Worm (Caenorhabditis elegans) whole organism, L4 larva: ENCODE data around the gene mes-4.
A peak's percentile ranks its signal among the peaks of the same experiment; 100 is the strongest.

Source experiments
- F10B5.3 ChIP-seq: sonication (generic microtip); optimal IDR thresholded peaks from 2 replicates; lab custom pipeline; 2016; ENCODE audit warnings: mild to moderate bottlenecking, missing genetic modification characterization, missing compliant biosample characterization
- F44E2.7 ChIP-seq: fragments of 200-800 bp; sonication (Bioruptor generic); IDR thresholded peaks from 2 replicates; pipeline ENCODE4 v2.1.2; 2022; ENCODE audit warnings: missing genetic modification characterization, missing compliant biosample characterization
- F49E8.2 ChIP-seq: sonication (generic microtip); optimal IDR thresholded peaks from 2 replicates; lab custom pipeline; 2016; ENCODE audit warnings: missing compliant biosample characterization, mild to moderate bottlenecking, missing genetic modification characterization, borderline replicate concordance
- R02D3.7 ChIP-seq: fragments of 150-350 bp; sonication (generic microtip); optimal IDR thresholded peaks from 3 replicates; lab custom pipeline; 2014; ENCODE audit warnings: missing biosample characterization, missing genetic modification characterization
- Y105C5A.15 ChIP-seq: fragments of 200-800 bp; sonication (Bioruptor generic); IDR thresholded peaks from 2 replicates; pipeline ENCODE4 v1.3.6; 2022; ENCODE audit warnings: missing genetic modification characterization, missing compliant biosample characterization
- Y48G9A.11 ChIP-seq: fragments of 200-800 bp; sonication (Bioruptor generic); IDR thresholded peaks from 2 replicates; pipeline ENCODE4 v1.3.6; 2022; ENCODE audit warnings: missing genetic modification reagents, missing genetic modification characterization, missing compliant biosample characterization
- Y75B8A.6 ChIP-seq: fragments of 200-800 bp; sonication (Bioruptor generic); IDR thresholded peaks from 2 replicates; pipeline ENCODE4 v1.3.6; 2022; ENCODE audit warnings: missing genetic modification reagents, missing genetic modification characterization, missing compliant biosample characterization
- ZK337.2 ChIP-seq: fragments of 200-800 bp; sonication (Bioruptor generic); IDR thresholded peaks from 2 replicates; pipeline ENCODE4 v1.3.6; 2022; ENCODE audit warnings: missing genetic modification reagents, missing genetic modification characterization, missing compliant biosample characterization
- aha-1 ChIP-seq: fragments of 150-350 bp; peaks from one replicate; lab custom pipeline; 2014; ENCODE audit warnings: missing biosample characterization, missing genetic modification characterization
- ceh-20 ChIP-seq: fragments of 200-800 bp; sonication (Bioruptor generic); IDR thresholded peaks from 2 replicates; pipeline ENCODE4 v1.3.6; 2022; ENCODE audit warnings: missing genetic modification reagents, missing genetic modification characterization, missing compliant biosample characterization
- ceh-28 ChIP-seq: fragments of 150-350 bp; optimal IDR thresholded peaks from 2 replicates; lab custom pipeline; 2014; ENCODE audit warnings: missing biosample characterization, missing genetic modification reagents, missing genetic modification characterization
- ceh-32 ChIP-seq: sonication (generic microtip); optimal IDR thresholded peaks from 2 replicates; lab custom pipeline; 2016; ENCODE audit warnings: mild to moderate bottlenecking, missing genetic modification characterization, missing compliant biosample characterization; ENCODE audit not compliant: poor library complexity
- ceh-62 ChIP-seq: sonication (generic microtip); optimal IDR thresholded peaks from 2 replicates; lab custom pipeline; 2017; ENCODE audit warnings: missing biosample characterization, missing genetic modification characterization
- ces-1 ChIP-seq: fragments of 150-350 bp; sonication (generic microtip); optimal IDR thresholded peaks from 4 replicates; lab custom pipeline; 2014; ENCODE audit warnings: missing biosample characterization, missing genetic modification reagents, missing genetic modification characterization
- ctbp-1 ChIP-seq: fragments of 200-800 bp; sonication (Bioruptor generic); IDR thresholded peaks from 2 replicates; pipeline ENCODE4 v1.3.6; 2022; ENCODE audit warnings: missing genetic modification reagents, missing genetic modification characterization, missing compliant biosample characterization
- daf-8 ChIP-seq: fragments of 200-800 bp; sonication (Bioruptor generic); IDR thresholded peaks from 2 replicates; pipeline ENCODE4 v1.3.6; 2022; ENCODE audit warnings: missing genetic modification characterization, missing compliant biosample characterization
- dmd-9 ChIP-seq: fragments of 200-800 bp; sonication (Bioruptor generic); IDR thresholded peaks from 2 replicates; pipeline ENCODE4 v1.3.6; 2022; ENCODE audit warnings: missing genetic modification reagents, missing genetic modification characterization, missing compliant biosample characterization
- gei-8 ChIP-seq: fragments of 200-800 bp; sonication (Bioruptor generic); optimal IDR thresholded peaks from 2 replicates; lab custom pipeline; 2018; ENCODE audit warnings: mild to moderate bottlenecking, missing genetic modification characterization, missing compliant biosample characterization
- hlh-30 ChIP-seq: sonication (generic microtip); optimal IDR thresholded peaks from 2 replicates; lab custom pipeline; 2017; ENCODE audit warnings: antibody characterized with exemption, mild to moderate bottlenecking, missing genetic modification characterization, missing compliant biosample characterization; ENCODE audit not compliant: insufficient read depth
- jun-1 ChIP-seq: fragments of 150-350 bp; optimal IDR thresholded peaks from 2 replicates; lab custom pipeline; 2014; ENCODE audit warnings: missing biosample characterization, missing genetic modification reagents, missing genetic modification characterization
- lin-1 ChIP-seq: fragments of 200-800 bp; sonication (Bioruptor generic); IDR thresholded peaks from 2 replicates; pipeline ENCODE4 v1.3.6; 2022; ENCODE audit warnings: missing genetic modification reagents, missing genetic modification characterization, missing compliant biosample characterization
- lin-13 ChIP-seq: fragments of 150-350 bp; optimal IDR thresholded peaks from 2 replicates; lab custom pipeline; 2014; ENCODE audit warnings: missing biosample characterization, missing genetic modification reagents, missing genetic modification characterization
- lin-15B ChIP-seq: fragments of 150-350 bp; sonication (generic microtip); optimal IDR thresholded peaks from 3 replicates; lab custom pipeline; 2014; ENCODE audit warnings: missing biosample characterization, missing genetic modification characterization
- lin-39 ChIP-seq: fragments of 150-350 bp; optimal IDR thresholded peaks from 2 replicates; lab custom pipeline; 2014; ENCODE audit warnings: missing biosample characterization, missing genetic modification reagents, missing genetic modification characterization
- lir-3 ChIP-seq: sonication (generic microtip); optimal IDR thresholded peaks from 2 replicates; lab custom pipeline; 2016; ENCODE audit warnings: mild to moderate bottlenecking, missing genetic modification characterization, missing compliant biosample characterization
- lsy-2 ChIP-seq, 2 experiments: fragments of 150-350 bp in 1 of 2; sonication (generic microtip) in 1 of 2; optimal IDR thresholded peaks; 2 replicates each; lab custom pipeline; 2014 to 2017; ENCODE audit warnings: missing biosample characterization in 2 of 2, missing genetic modification characterization in 2 of 2
- madf-5 ChIP-seq, 2 experiments: fragments of 200-800 bp; sonication (Bioruptor generic); IDR thresholded peaks; 2 replicates each; pipeline ENCODE4 v1.3.6; 2022; ENCODE audit warnings: missing compliant biosample characterization in 2 of 2, missing genetic modification characterization in 2 of 2
- madf-9 ChIP-seq: fragments of 200-800 bp; sonication (Bioruptor generic); conservative IDR thresholded peaks from 2 replicates; pipeline ENCODE4 v1.3.6; 2022; ENCODE audit warnings: missing genetic modification reagents, missing genetic modification characterization, missing compliant biosample characterization
- mep-1 ChIP-seq: fragments of 150-350 bp; sonication (generic microtip); optimal IDR thresholded peaks from 3 replicates; lab custom pipeline; 2014; ENCODE audit warnings: missing biosample characterization, missing genetic modification characterization
- mes-2 ChIP-seq: sonication (generic microtip); optimal IDR thresholded peaks from 2 replicates; lab custom pipeline; 2016; ENCODE audit warnings: missing genotype, mild to moderate bottlenecking, missing genetic modification characterization, missing compliant biosample characterization; ENCODE audit not compliant: poor library complexity, severe bottlenecking
- nhr-28 ChIP-seq: fragments of 150-350 bp; optimal IDR thresholded peaks from 2 replicates; lab custom pipeline; 2014; ENCODE audit warnings: missing biosample characterization, missing genetic modification characterization
- nhr-41 ChIP-seq: fragments of 200-800 bp; sonication (Bioruptor generic); IDR thresholded peaks from 2 replicates; pipeline ENCODE4 v1.3.6; 2022; ENCODE audit warnings: missing genetic modification reagents, missing genetic modification characterization, missing compliant biosample characterization
- nhr-42 ChIP-seq: fragments of 200-800 bp; sonication (Bioruptor generic); IDR thresholded peaks from 2 replicates; pipeline ENCODE4 v1.3.6; 2022; ENCODE audit warnings: missing genetic modification characterization, missing compliant biosample characterization
- nhr-48 ChIP-seq: sonication (generic microtip); optimal IDR thresholded peaks from 2 replicates; lab custom pipeline; 2016; ENCODE audit warnings: mild to moderate bottlenecking, missing genetic modification characterization, missing compliant biosample characterization
- nhr-6 ChIP-seq: fragments of 150-350 bp; optimal IDR thresholded peaks from 2 replicates; lab custom pipeline; 2014; ENCODE audit warnings: missing biosample characterization, missing genetic modification characterization
- php-3 ChIP-seq: fragments of 200-800 bp; sonication (Bioruptor generic); IDR thresholded peaks from 2 replicates; pipeline ENCODE4 v1.3.6; 2022; ENCODE audit warnings: missing genetic modification reagents, missing genetic modification characterization, missing compliant biosample characterization
- pqm-1 ChIP-seq: sonication (generic microtip); optimal IDR thresholded peaks from 2 replicates; lab custom pipeline; 2017; ENCODE audit warnings: missing biosample characterization, missing genetic modification characterization
- rbr-2 ChIP-seq: sonication (generic microtip); optimal IDR thresholded peaks from 2 replicates; lab custom pipeline; 2016; ENCODE audit warnings: missing genotype, missing genetic modification characterization, missing compliant biosample characterization
- sdz-12 ChIP-seq: fragments of 200-800 bp; sonication (Bioruptor generic); optimal IDR thresholded peaks from 2 replicates; lab custom pipeline; 2018; ENCODE audit warnings: mild to moderate bottlenecking, missing genetic modification characterization, missing compliant biosample characterization
- set-16 ChIP-seq: fragments of 200-800 bp; sonication (Bioruptor generic); IDR thresholded peaks from 2 replicates; pipeline ENCODE4 v1.3.6; 2022; ENCODE audit warnings: missing genetic modification reagents, missing genetic modification characterization, missing compliant biosample characterization
- skn-1 ChIP-seq: fragments of 150-350 bp; optimal IDR thresholded peaks from 2 replicates; lab custom pipeline; 2014; ENCODE audit warnings: missing biosample characterization, missing genetic modification characterization
- snpc-4 ChIP-seq: fragments of 150-350 bp; optimal IDR thresholded peaks from 2 replicates; lab custom pipeline; 2014; ENCODE audit warnings: missing biosample characterization, missing genetic modification characterization
- spr-1 ChIP-seq: sonication (generic microtip); optimal IDR thresholded peaks from 2 replicates; lab custom pipeline; 2016; ENCODE audit warnings: mild to moderate bottlenecking, missing genetic modification characterization, missing compliant biosample characterization
- spr-3 ChIP-seq: fragments of 200-800 bp; sonication (Bioruptor generic); optimal IDR thresholded peaks from 2 replicates; lab custom pipeline; 2018; ENCODE audit warnings: mild to moderate bottlenecking, missing genetic modification characterization, missing compliant biosample characterization
- tag-97 ChIP-seq: fragments of 200-800 bp; sonication (Bioruptor generic); IDR thresholded peaks from 2 replicates; pipeline ENCODE4 v1.3.6; 2022; ENCODE audit warnings: missing genetic modification characterization, missing compliant biosample characterization
- tra-1 ChIP-seq: fragments of 200-800 bp; sonication (Bioruptor generic); IDR thresholded peaks from 2 replicates; pipeline ENCODE4 v1.3.6; 2022; ENCODE audit warnings: missing genetic modification reagents, missing genetic modification characterization, missing compliant biosample characterization
- unc-130 ChIP-seq: sonication (generic microtip); optimal IDR thresholded peaks from 2 replicates; lab custom pipeline; 2016; ENCODE audit warnings: missing genetic modification reagents, missing genetic modification characterization, missing compliant biosample characterization
- unc-62 ChIP-seq, 3 experiments: fragments of 150-350 bp in 1 of 3; sonication (generic microtip); optimal IDR thresholded peaks in 2 of 3; peaks in 1 of 3; 1 replicate in 1 of 3; 2 replicates in 2 of 3; lab custom pipeline; 2014 to 2017; ENCODE audit warnings: missing biosample characterization in 3 of 3, missing genetic modification characterization in 3 of 3, missing genetic modification reagents in 3 of 3, missing genotype in 1 of 3
- zag-1 ChIP-seq: fragments of 150-350 bp; optimal IDR thresholded peaks from 2 replicates; lab custom pipeline; 2014; ENCODE audit warnings: missing biosample characterization, missing genetic modification characterization
- zip-11 ChIP-seq: fragments of 200-800 bp; sonication (Bioruptor generic); IDR thresholded peaks from 2 replicates; pipeline ENCODE4 v1.3.6; 2022; ENCODE audit warnings: missing genetic modification characterization, missing compliant biosample characterization
- ztf-11 ChIP-seq: fragments of 150-350 bp; optimal IDR thresholded peaks from 2 replicates; lab custom pipeline; 2014; ENCODE audit warnings: missing biosample characterization, missing genetic modification characterization

Gene mes-4

DNA sequence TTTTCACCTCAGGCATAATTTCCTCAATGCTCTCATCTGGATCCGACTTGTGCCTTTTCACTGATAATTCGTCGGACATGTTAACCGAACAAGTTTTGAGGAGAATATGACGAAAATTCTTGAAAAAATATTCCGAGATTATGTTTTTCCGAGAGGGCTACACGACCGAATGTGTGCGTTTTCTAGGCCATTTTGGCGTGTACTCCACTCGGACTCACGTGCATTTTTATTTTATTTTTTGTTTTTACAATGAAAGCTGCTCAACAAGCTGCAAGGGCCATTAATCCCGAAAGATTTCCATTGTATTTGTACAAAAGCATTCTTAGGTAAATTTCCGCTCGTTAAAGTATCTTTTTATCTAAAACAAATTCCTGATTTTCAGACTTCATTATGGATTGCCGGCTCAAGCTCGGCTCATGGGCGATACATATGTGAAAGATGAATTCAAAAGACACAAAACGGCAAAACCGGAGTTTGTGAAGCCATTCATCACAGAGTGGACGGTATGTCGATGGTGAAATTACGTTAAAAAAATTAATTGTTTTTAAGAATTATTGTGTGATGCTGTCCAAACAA lies 30.9 kb upstream of the mes-4 start, which contains the start of the genes F25H9.6 and F25H9.7 (continued):
- no peak for TF ChIP-seq ztf-11
- TF ChIP-seq lin-15B (tag; lab: Kevin White, UChicago): no peak
- peak; percentile 44 for TF ChIP-seq F10B5.3 (tag; lab: Kevin White, UChicago)
- no peak for TF ChIP-seq skn-1 (tag; lab: Kevin White, UChicago)
- no peak for TF ChIP-seq F44E2.7 (GFP tag; lab: Robert Waterston, UW)
- TF ChIP-seq lin-1: no peak
- no peak for TF ChIP-seq ceh-32 (tag; lab: Kevin White, UChicago)
- peak; percentile 59 for TF ChIP-seq spr-1 (tag; lab: Kevin White, UChicago)
- TF ChIP-seq unc-130 (GFP tag; lab: Kevin White, UChicago): peak; percentile 97
- TF ChIP-seq nhr-48 (tag; lab: Kevin White, UChicago): peak; percentile 38
- no peak for TF ChIP-seq nhr-42 (GFP tag; lab: Robert Waterston, UW)
- TF ChIP-seq php-3 (GFP tag; lab: Robert Waterston, UW): no peak
- TF ChIP-seq ceh-20 (GFP tag; lab: Robert Waterston, UW): peak; percentile 83
- no peak for TF ChIP-seq snpc-4 (tag; lab: Kevin White, UChicago)
- peak; percentile 91 for TF ChIP-seq aha-1 (tag; lab: Kevin White, UChicago)
- TF ChIP-seq Y105C5A.15 (GFP tag; lab: Robert Waterston, UW): no peak
- TF ChIP-seq zip-11 (GFP tag; lab: Robert Waterston, UW): no peak
- TF ChIP-seq sdz-12 (GFP tag; lab: Kevin White, UChicago): peak; percentile 93
- peak; percentile 99 for TF ChIP-seq ZK337.2 (GFP tag; lab: Robert Waterston, UW)
- no peak for TF ChIP-seq R02D3.7 (tag; lab: Kevin White, UChicago)
- TF ChIP-seq Y48G9A.11 (GFP tag; lab: Robert Waterston, UW): peak; percentile 94
- TF ChIP-seq unc-62 (GFP tag; optimal IDR thresholded peaks at IDR 0.05 in 1 of 2; lab: Kevin White, UChicago): peak in 1 of 2 experiments; percentile 98
- no peak for TF ChIP-seq unc-62 (tag; optimal IDR thresholded peaks at IDR 0.05; lab: Kevin White, UChicago)
- TF ChIP-seq lin-39: no peak
- peak in 1 of 2 experiments; percentile 40; a peak in 1 of 4 replicates for TF ChIP-seq madf-5 (GFP tag; IDR thresholded peaks at IDR 0.05; lab: Robert Waterston, UW)
- no peak for TF ChIP-seq ceh-62
- peak; percentile 45 for TF ChIP-seq gei-8 (GFP tag; lab: Kevin White, UChicago)
- peak in 1 of 2 experiments; percentile 90 for TF ChIP-seq lsy-2 (tag; optimal IDR thresholded peaks at IDR 0.05; lab: Kevin White, UChicago)
- TF ChIP-seq jun-1: no peak
- TF ChIP-seq F49E8.2 (tag; lab: Kevin White, UChicago): peak; percentile 79
- no peak for TF ChIP-seq nhr-41
- TF ChIP-seq daf-8 (GFP tag; lab: Robert Waterston, UW): no peak
- TF ChIP-seq lin-13 (GFP tag; lab: Kevin White, UChicago): peak; percentile 66
- peak; percentile 79; the same call in 1 of the 2 replicates for TF ChIP-seq tra-1 (GFP tag; lab: Robert Waterston, UW)
- TF ChIP-seq rbr-2: peak; percentile 81
- TF ChIP-seq tag-97 (GFP tag; lab: Robert Waterston, UW): peak; percentile 90; the same call in 1 of the 2 replicates
- peak; percentile 100 for TF ChIP-seq mes-2 (tag; lab: Kevin White, UChicago)
- no peak for TF ChIP-seq set-16 (GFP tag; lab: Robert Waterston, UW)
- no peak for TF ChIP-seq ceh-28
- peak; percentile 13 for TF ChIP-seq nhr-28 (tag; lab: Kevin White, UChicago)
- TF ChIP-seq madf-9 (GFP tag; lab: Robert Waterston, UW): peak; percentile 93
- peak; percentile 93 for TF ChIP-seq nhr-6
- TF ChIP-seq lir-3: peak; percentile 1
- TF ChIP-seq ctbp-1 (GFP tag; lab: Robert Waterston, UW): no peak
- TF ChIP-seq pqm-1: no peak
- no peak for TF ChIP-seq Y75B8A.6 (GFP tag; lab: Robert Waterston, UW)
- TF ChIP-seq hlh-30 (tag; lab: Kevin White, UChicago): peak; percentile 91
- no peak for TF ChIP-seq ces-1
- peak; percentile 53 for TF ChIP-seq spr-3 (GFP tag; lab: Kevin White, UChicago)
- peak; percentile 65 for TF ChIP-seq mep-1 (tag; lab: Kevin White, UChicago)
- TF ChIP-seq dmd-9 (GFP tag; lab: Robert Waterston, UW): peak; percentile 98
- no peak for TF ChIP-seq zag-1 (tag; lab: Kevin White, UChicago)
